Worm (Caenorhabditis elegans) whole organism, early embryonic: Measurements from ENCODE around the gene spp-7.

Experiments used
- B0310.2 ChIP-seq: sonication (generic microtip); optimal IDR thresholded peaks from 2 replicates; lab custom pipeline; 2016; ENCODE audit warnings: mild to moderate bottlenecking, missing genetic modification characterization, missing compliant biosample characterization
- ama-1 ChIP-seq: fragments of 150-350 bp; optimal IDR thresholded peaks from 2 replicates; lab custom pipeline; 2014
- ceh-13 ChIP-seq: fragments of 200-800 bp; sonication (Bioruptor generic); optimal IDR thresholded peaks from 2 replicates; lab custom pipeline; 2018; ENCODE audit warnings: mild to moderate bottlenecking, missing genetic modification characterization, missing compliant biosample characterization
- ceh-36 ChIP-seq: sonication (generic microtip); optimal IDR thresholded peaks from 2 replicates; lab custom pipeline; 2016; ENCODE audit warnings: missing genetic modification characterization, inconsistent platforms, missing compliant biosample characterization
- ets-7 ChIP-seq: sonication (generic microtip); optimal IDR thresholded peaks from 2 replicates; lab custom pipeline; 2016; ENCODE audit warnings: missing genotype, missing genetic modification characterization, missing compliant biosample characterization
- flt-1 ChIP-seq: fragments of 200-800 bp; sonication (Bioruptor generic); IDR thresholded peaks from 2 replicates; pipeline ENCODE4 v1.3.6; 2022; ENCODE audit warnings: missing genetic modification characterization, missing compliant biosample characterization
- hmbx-1 ChIP-seq: sonication (generic microtip); optimal IDR thresholded peaks from 2 replicates; lab custom pipeline; 2016; ENCODE audit warnings: mild to moderate bottlenecking, missing genetic modification characterization, missing compliant biosample characterization
- scrt-1 ChIP-seq: fragments of 200-800 bp; sonication (Bioruptor generic); IDR thresholded peaks from 2 replicates; pipeline ENCODE4 v1.3.6; 2022; ENCODE audit warnings: missing genetic modification characterization, missing compliant biosample characterization

DNA sequence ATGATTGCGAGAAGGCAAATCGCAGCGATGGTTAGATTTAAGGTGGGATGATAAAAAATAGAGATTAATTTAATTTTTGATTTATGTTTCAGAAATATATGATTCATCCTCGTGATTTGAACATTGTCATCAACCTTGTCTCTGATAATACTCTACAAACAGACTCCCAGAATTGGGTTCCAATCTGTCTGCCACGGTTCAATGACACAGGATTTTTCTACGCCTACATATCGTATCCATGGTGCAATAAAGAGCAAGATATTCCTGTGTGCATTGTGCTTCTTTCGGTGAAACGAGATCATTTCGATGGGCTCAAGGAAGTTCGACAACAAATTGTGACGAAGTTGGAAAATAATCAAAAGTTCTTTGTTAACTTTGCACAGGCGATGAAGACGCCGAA, 47.7 kb downstream of the spp-7 start:
- TF ChIP-seq ceh-36 = no peak
- TF ChIP-seq ets-7 = no peak
- no peak for TF ChIP-seq scrt-1 (GFP tag; lab: Robert Waterston, UW)
- TF ChIP-seq ama-1 (lab: Kevin White, UChicago) = no peak
- no peak for TF ChIP-seq B0310.2 (tag; lab: Kevin White, UChicago)
- TF ChIP-seq ceh-13 (GFP tag; lab: Kevin White, UChicago) = no peak
- TF ChIP-seq flt-1 (GFP tag; lab: Robert Waterston, UW) = no peak
- no peak for TF ChIP-seq hmbx-1
